Worm (Caenorhabditis elegans): ENCODE results near the gene K10C2.12.

DNA sequence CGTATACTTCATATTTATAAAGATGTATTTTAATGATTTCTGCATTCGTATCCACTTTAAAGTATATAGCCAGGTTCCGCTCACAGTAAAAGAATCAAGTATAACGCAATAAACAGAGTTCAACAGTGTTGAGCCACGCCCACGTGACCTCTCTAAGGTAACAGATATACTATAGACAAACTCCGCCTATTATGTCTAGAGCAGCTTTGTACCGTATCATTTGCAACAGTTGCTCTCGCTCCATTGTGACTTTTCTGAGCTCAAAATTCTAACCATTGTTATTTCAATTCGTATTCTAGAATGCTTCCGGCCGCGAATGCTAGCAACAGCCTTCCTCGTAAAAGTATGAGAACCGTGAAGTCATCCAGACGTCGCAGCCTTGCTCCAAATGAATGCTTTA is 47.2 kb downstream of the K10C2.12 start, which contains the start of gene C03B1.17:
- TF ChIP-seq lsy-2 (tag; optimal IDR thresholded peaks at IDR 0.05) (no peak), nhr-23 (tag; optimal IDR thresholded peaks at IDR 0.05) (no peak), sma-3 (GFP tag; optimal IDR thresholded peaks at IDR 0.05) (no peak), fos-1 (tag; optimal IDR thresholded peaks at IDR 0.05) (no peak), ceh-82 (tag; optimal IDR thresholded peaks at IDR 0.05) (no peak), lin-39 (tag; optimal IDR thresholded peaks at IDR 0.05) (no peak), ztf-11 (tag; optimal IDR thresholded peaks at IDR 0.05) (no peak)

All from whole organism, L2 larva.